Worm (Caenorhabditis elegans) whole organism, L3 larva: ENCODE data around the gene C53B7.6.

ENCODE experiments used
- ceh-82 ChIP-seq: fragments of 150-350 bp; optimal IDR thresholded peaks from 2 replicates; lab custom pipeline; 2014; ENCODE audit warnings: missing biosample characterization, missing genetic modification characterization
- nhr-25 ChIP-seq: sonication (generic microtip); optimal IDR thresholded peaks from 2 replicates; lab custom pipeline; 2017; ENCODE audit warnings: missing biosample characterization, missing genetic modification characterization

DNA sequence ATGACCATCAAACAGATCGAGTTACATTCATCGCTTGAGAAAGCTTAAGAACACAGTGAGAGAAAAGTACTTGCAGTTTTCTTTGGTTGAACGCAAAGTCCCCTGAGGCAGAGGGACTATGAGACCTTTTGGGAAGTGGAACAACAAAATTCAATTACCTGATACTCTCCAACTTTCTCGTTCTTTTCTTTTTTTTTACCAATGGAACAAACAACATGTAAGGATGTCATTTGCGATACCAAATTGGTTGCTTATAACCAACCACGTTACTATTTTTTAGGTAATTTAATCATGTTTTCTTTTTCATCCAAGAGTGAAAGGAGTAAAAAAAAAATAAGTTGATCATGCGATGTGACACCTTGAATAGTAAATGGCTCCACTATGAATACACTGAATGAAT is 11.8 kb downstream of the C53B7.6 start:
- TF ChIP-seq nhr-25 (tag; lab: Kevin White, UChicago) (no peak), ceh-82 (no peak)
